Worm (Caenorhabditis elegans) whole organism, L4/young adult: ENCODE data around the gene srj-27.

ENCODE experiments used
- W03F9.2 ChIP-seq: fragments of 150-350 bp; optimal IDR thresholded peaks from 2 replicates; lab custom pipeline; 2014; ENCODE audit warnings: missing biosample characterization, missing genetic modification characterization
- him-1 ChIP-seq: sonication (generic microtip); optimal IDR thresholded peaks from 2 replicates; lab custom pipeline; 2016; ENCODE audit warnings: missing genotype, missing genetic modification reagents, missing genetic modification characterization, missing compliant biosample characterization

- TF ChIP-seq him-1 (tag; lab: Kevin White, UChicago) (no peak), W03F9.2 (tag; lab: Kevin White, UChicago) (no peak)
These were observed at the start of gene srj-27 for ce11 chrV:15127413-15127812.
